Worm (Caenorhabditis elegans) whole organism, late embryonic: ENCODE measurements around the gene fbxa-26.
A peak's percentile ranks its signal among the peaks of the same experiment; 100 is the strongest.

Source experiments
- C38D4.7 ChIP-seq: fragments of 200-800 bp; sonication (Bioruptor generic); optimal IDR thresholded peaks from 2 replicates; lab custom pipeline; 2018; ENCODE audit warnings: mild to moderate bottlenecking, missing genetic modification characterization, moderate library complexity, missing compliant biosample characterization
- F13H6.1 ChIP-seq: sonication (generic microtip); optimal IDR thresholded peaks from 2 replicates; lab custom pipeline; 2016; ENCODE audit warnings: missing genetic modification characterization, missing compliant biosample characterization
- T23F11.4 ChIP-seq: fragments of 200-800 bp; sonication (Bioruptor generic); optimal IDR thresholded peaks from 2 replicates; lab custom pipeline; 2018; ENCODE audit warnings: mild to moderate bottlenecking, missing genetic modification characterization, missing compliant biosample characterization
- ahr-1 ChIP-seq: sonication (generic microtip); optimal IDR thresholded peaks from 2 replicates; lab custom pipeline; 2016; ENCODE audit warnings: missing genetic modification characterization, missing compliant biosample characterization
- ama-1 ChIP-seq: fragments of 150-350 bp; optimal IDR thresholded peaks from 2 replicates; lab custom pipeline; 2014
- ceh-14 ChIP-seq: sonication (generic microtip); optimal IDR thresholded peaks from 2 replicates; lab custom pipeline; 2016; ENCODE audit warnings: missing genotype, missing genetic modification characterization, missing compliant biosample characterization
- ceh-18 ChIP-seq: sonication (generic microtip); optimal IDR thresholded peaks from 2 replicates; lab custom pipeline; 2016; ENCODE audit warnings: missing genetic modification characterization, missing compliant biosample characterization
- ceh-19 ChIP-seq: fragments of 200-800 bp; sonication (Bioruptor generic); optimal IDR thresholded peaks from 2 replicates; lab custom pipeline; 2018; ENCODE audit warnings: mild to moderate bottlenecking, missing genetic modification characterization, missing compliant biosample characterization
- ceh-22 ChIP-seq: sonication (generic microtip); optimal IDR thresholded peaks from 2 replicates; lab custom pipeline; 2017; ENCODE audit warnings: missing biosample characterization, missing genetic modification characterization
- ceh-24 ChIP-seq: sonication (generic microtip); optimal IDR thresholded peaks from 2 replicates; lab custom pipeline; 2016; ENCODE audit warnings: mild to moderate bottlenecking, missing genetic modification characterization, missing compliant biosample characterization
- ceh-31 ChIP-seq: sonication (generic microtip); optimal IDR thresholded peaks from 2 replicates; lab custom pipeline; 2016; ENCODE audit warnings: missing genetic modification characterization, missing compliant biosample characterization
- ceh-45 ChIP-seq: fragments of 200-800 bp; sonication (Bioruptor generic); IDR thresholded peaks from 2 replicates; pipeline ENCODE4 v1.3.6; 2022; ENCODE audit warnings: missing genetic modification reagents, missing genetic modification characterization, missing compliant biosample characterization
- ceh-48 ChIP-seq: sonication (generic microtip); optimal IDR thresholded peaks from 2 replicates; lab custom pipeline; 2016; ENCODE audit warnings: missing genetic modification characterization, inconsistent platforms, missing compliant biosample characterization
- ceh-6 ChIP-seq: fragments of 200-800 bp; sonication (Bioruptor generic); optimal IDR thresholded peaks from 2 replicates; lab custom pipeline; 2018; ENCODE audit warnings: mild to moderate bottlenecking, missing genetic modification characterization, missing compliant biosample characterization
- che-1 ChIP-seq: sonication (generic microtip); optimal IDR thresholded peaks from 2 replicates; lab custom pipeline; 2016; ENCODE audit warnings: mild to moderate bottlenecking, missing genetic modification characterization, missing compliant biosample characterization
- elt-2 ChIP-seq: sonication (generic microtip); optimal IDR thresholded peaks from 2 replicates; lab custom pipeline; 2016; ENCODE audit warnings: missing genetic modification reagents, missing genetic modification characterization, missing compliant biosample characterization
- eyg-1 ChIP-seq: sonication (generic microtip); optimal IDR thresholded peaks from 2 replicates; lab custom pipeline; 2016; ENCODE audit warnings: missing genotype, missing genetic modification characterization, missing compliant biosample characterization
- fax-1 ChIP-seq: sonication (generic microtip); optimal IDR thresholded peaks from 2 replicates; lab custom pipeline; 2016; ENCODE audit warnings: missing genotype, missing genetic modification characterization, missing compliant biosample characterization
- fkh-10 ChIP-seq: fragments of 150-350 bp; optimal IDR thresholded peaks from 2 replicates; lab custom pipeline; 2014; ENCODE audit warnings: missing biosample characterization, missing genetic modification reagents, missing genetic modification characterization
- hlh-15 ChIP-seq: sonication (generic microtip); optimal IDR thresholded peaks from 2 replicates; lab custom pipeline; 2016; ENCODE audit warnings: missing genetic modification characterization, missing compliant biosample characterization
- hlh-30 ChIP-seq: sonication (generic microtip); optimal IDR thresholded peaks from 2 replicates; lab custom pipeline; 2017; ENCODE audit warnings: antibody characterized with exemption, missing genetic modification characterization, missing compliant biosample characterization; ENCODE audit not compliant: insufficient read depth
- hlh-6 ChIP-seq: sonication (generic microtip); optimal IDR thresholded peaks from 2 replicates; lab custom pipeline; 2016; ENCODE audit warnings: missing genotype, missing genetic modification characterization, missing compliant biosample characterization
- hlh-8 ChIP-seq: sonication (generic microtip); optimal IDR thresholded peaks from 2 replicates; lab custom pipeline; 2016; ENCODE audit warnings: missing genotype, missing genetic modification characterization, missing compliant biosample characterization
- mec-3 ChIP-seq: sonication (generic microtip); optimal IDR thresholded peaks from 2 replicates; lab custom pipeline; 2016; ENCODE audit warnings: borderline replicate concordance, missing genetic modification characterization, missing compliant biosample characterization
- nhr-232 ChIP-seq: sonication (generic microtip); optimal IDR thresholded peaks from 2 replicates; lab custom pipeline; 2016; ENCODE audit warnings: missing genetic modification characterization, missing compliant biosample characterization
- npax-4 ChIP-seq: sonication (generic microtip); optimal IDR thresholded peaks from 2 replicates; lab custom pipeline; 2016; ENCODE audit warnings: missing genetic modification characterization, missing compliant biosample characterization
- pag-3 ChIP-seq: sonication (generic microtip); optimal IDR thresholded peaks from 2 replicates; lab custom pipeline; 2016; ENCODE audit warnings: missing compliant biosample characterization, missing genetic modification characterization, borderline replicate concordance
- pat-9 ChIP-seq: fragments of 200-800 bp; sonication (Bioruptor generic); optimal IDR thresholded peaks from 2 replicates; lab custom pipeline; 2018; ENCODE audit warnings: mild to moderate bottlenecking, missing genetic modification characterization, moderate library complexity, missing compliant biosample characterization
- pha-4 ChIP-seq: fragments of 150-350 bp; optimal IDR thresholded peaks from 2 replicates; lab custom pipeline; 2018; ENCODE audit warnings: missing biosample characterization, missing genetic modification reagents, missing genetic modification characterization
- rnt-1 ChIP-seq: sonication (generic microtip); optimal IDR thresholded peaks from 2 replicates; lab custom pipeline; 2016; ENCODE audit warnings: missing genetic modification characterization, missing compliant biosample characterization
- sdc-2 ChIP-seq: sonication (generic microtip); optimal IDR thresholded peaks from 2 replicates; lab custom pipeline; 2016; ENCODE audit warnings: missing genotype, missing genetic modification characterization, missing compliant biosample characterization
- syd-9 ChIP-seq: sonication (generic microtip); optimal IDR thresholded peaks from 2 replicates; lab custom pipeline; 2016; ENCODE audit warnings: mild to moderate bottlenecking, missing genetic modification characterization, moderate library complexity, missing compliant biosample characterization
- tbx-7 ChIP-seq: sonication (generic microtip); optimal IDR thresholded peaks from 2 replicates; lab custom pipeline; 2016; ENCODE audit warnings: missing genotype, missing genetic modification characterization, missing compliant biosample characterization
- ttx-3 ChIP-seq: sonication (generic microtip); optimal IDR thresholded peaks from 2 replicates; lab custom pipeline; 2016; ENCODE audit warnings: missing genetic modification reagents, missing genetic modification characterization, missing compliant biosample characterization
- unc-3 ChIP-seq, 2 experiments: fragments of 200-800 bp in 1 of 2; sonication (Bioruptor generic) in 1 of 2; sonication (generic microtip) in 1 of 2; conservative IDR thresholded peaks in 1 of 2; optimal IDR thresholded peaks in 1 of 2; 2 replicates each; pipeline versions ENCODE4 v1.3.6 to Lab custom; 2016 to 2022; ENCODE audit warnings: missing compliant biosample characterization in 2 of 2, missing genetic modification characterization in 2 of 2, missing genetic modification reagents in 1 of 2
- unc-55 ChIP-seq: sonication (generic microtip); optimal IDR thresholded peaks from 2 replicates; lab custom pipeline; 2017; ENCODE audit warnings: missing biosample characterization, missing genetic modification reagents, missing genetic modification characterization

Gene fbxa-26

ce11 chrIII:1308887-1309286 lies 33.4 kb downstream of the fbxa-26 start, which contains the start of gene Y82E9BL.12:
Gene Y82E9BL.12, plus strand, starts transcription at chrIII:1309187.
- TF ChIP-seq fax-1 (tag; lab: Kevin White, UChicago) (no peak), F13H6.1 (no peak), ttx-3 (tag; lab: Kevin White, UChicago) (no peak), mec-3 (tag; lab: Kevin White, UChicago) (no peak), ama-1 (no peak), hlh-6 (tag; lab: Kevin White, UChicago) (no peak), hlh-8 (tag; lab: Kevin White, UChicago) (no peak), ceh-24 (tag; lab: Kevin White, UChicago) (no peak), ceh-18 (tag; lab: Kevin White, UChicago) (no peak), ceh-22 (tag; lab: Kevin White, UChicago) (no peak), T23F11.4 (GFP tag; lab: Kevin White, UChicago) (no peak), ahr-1 (no peak), tbx-7 (tag; lab: Kevin White, UChicago) (no peak), ceh-6 (GFP tag; lab: Kevin White, UChicago) (no peak), ceh-19 (no peak), rnt-1 (tag; lab: Kevin White, UChicago) (no peak)

ce11 chrIII:1308209-1308608 lies 34.1 kb downstream of the fbxa-26 start, which contains the start of gene fbxa-79:
Gene fbxa-79, minus strand, starts transcription at chrIII:1308294.
- TF ChIP-seq elt-2 (tag; lab: Kevin White, UChicago) (peak; percentile 9), tbx-7 (tag; lab: Kevin White, UChicago) (no peak)
- TF ChIP-seq, all 69 proteins: peak for 1

ce11 chrIII:1307333-1307732 lies 35.0 kb downstream of the fbxa-26 start:
- TF ChIP-seq F13H6.1 (no peak), eyg-1 (no peak), mec-3 (tag; lab: Kevin White, UChicago) (no peak), unc-55 (GFP tag; lab: Kevin White, UChicago) (no peak)
- TF ChIP-seq, all 69 proteins: peak for 0

- TF ChIP-seq sdc-2 (tag; lab: Kevin White, UChicago) (no peak), hlh-30 (tag; lab: Kevin White, UChicago) (no peak), ama-1 (no peak), C38D4.7 (GFP tag; lab: Kevin White, UChicago) (no peak), pha-4 (no peak), fax-1 (tag; lab: Kevin White, UChicago) (no peak), ceh-24 (tag; lab: Kevin White, UChicago) (no peak)
These were observed 38.9 kb downstream of the fbxa-26 start, which contains the start of gene fbxa-75 for ce11 chrIII:1303414-1303813. Gene fbxa-75, plus strand, starts transcription at chrIII:1303714.

ce11 chrIII:1297604-1298003 lies 44.7 kb downstream of the fbxa-26 start, which contains the start of gene fbxa-28:
Gene fbxa-28, plus strand, starts transcription at chrIII:1297904.
- TF ChIP-seq nhr-232 (tag; lab: Kevin White, UChicago) (no peak), ceh-14 (tag; lab: Kevin White, UChicago) (no peak), ttx-3 (tag; lab: Kevin White, UChicago) (no peak), eyg-1 (no peak), unc-3 (GFP tag; conservative IDR thresholded peaks at IDR 0.05; lab: Robert Waterston, UW) (no peak), unc-3 (tag; optimal IDR thresholded peaks at IDR 0.05; lab: Kevin White, UChicago) (no peak), ceh-48 (no peak), pat-9 (tag; lab: Kevin White, UChicago) (no peak), pag-3 (tag; lab: Kevin White, UChicago) (no peak), npax-4 (tag; lab: Kevin White, UChicago) (no peak), ceh-45 (GFP tag; lab: Robert Waterston, UW) (no peak), ama-1 (no peak), fax-1 (tag; lab: Kevin White, UChicago) (no peak), ceh-31 (no peak), syd-9 (tag; lab: Kevin White, UChicago) (no peak), hlh-15 (tag; lab: Kevin White, UChicago) (no peak), fkh-10 (GFP tag; lab: Kevin White, UChicago) (no peak), che-1 (tag; lab: Kevin White, UChicago) (no peak)
